Fruit fly (Drosophila melanogaster): ENCODE data around the gene CG31954.

Gene CG31954

dm6 chr2L:3507209-3508164, 2.4 kb downstream of the CG31954 start, which contains the start of gene tim (continued):
- TF ChIP-seq CG9932 (GFP tag; IDR thresholded peaks at IDR 0.05): peak; percentile 7; the same call in 1 of the 2 replicates
- TF ChIP-seq tin (GFP tag; optimal IDR thresholded peaks at IDR 0.05): peak; percentile 5
- TF ChIP-seq Fer1 (GFP tag; optimal IDR thresholded peaks at IDR 0.05): no peak
- no peak for TF ChIP-seq CG2889 (GFP tag; IDR thresholded peaks at IDR 0.05)
- no peak for TF ChIP-seq maf-S (GFP tag; optimal IDR thresholded peaks at IDR 0.05)
- TF ChIP-seq CG1832 (GFP tag; optimal IDR thresholded peaks at IDR 0.05): peak; percentile 59
- no peak for TF ChIP-seq Bteb2 (GFP tag; optimal IDR thresholded peaks at IDR 0.05)
- TF ChIP-seq lbe (GFP tag; optimal IDR thresholded peaks at IDR 0.05): no peak
- TF ChIP-seq tll (GFP tag; optimal IDR thresholded peaks at IDR 0.05): no peak
- TF ChIP-seq gsb-n (tag; optimal IDR thresholded peaks at IDR 0.05): peak; percentile 15
- peak; percentile 43; the same call in 1 of the 2 replicates for TF ChIP-seq lmd (GFP tag; IDR thresholded peaks at IDR 0.05)
- no peak for TF ChIP-seq trem (tag; optimal IDR thresholded peaks at IDR 0.05)
- no peak for TF ChIP-seq ems (GFP tag; optimal IDR thresholded peaks at IDR 0.05)
- no peak for TF ChIP-seq lilli (GFP tag; optimal IDR thresholded peaks at IDR 0.05)
- TF ChIP-seq CG10431 (GFP tag; optimal IDR thresholded peaks at IDR 0.05): no peak
- peak; percentile 36 for TF ChIP-seq CG10267 (tag; optimal IDR thresholded peaks at IDR 0.05)
- TF ChIP-seq cwo (GFP tag; optimal IDR thresholded peaks at IDR 0.05): peak; percentile 99
- TF ChIP-seq Optix (GFP tag; IDR thresholded peaks at IDR 0.05): no peak
- no peak for TF ChIP-seq Sox100B (GFP tag; optimal IDR thresholded peaks at IDR 0.05)
- TF ChIP-seq Gug (GFP tag; IDR thresholded peaks at IDR 0.05): no peak
- TF ChIP-seq Hmx (GFP tag; optimal IDR thresholded peaks at IDR 0.05): no peak
- TF ChIP-seq CG18619 (GFP tag; optimal IDR thresholded peaks at IDR 0.05): peak; percentile 41
- no peak for TF ChIP-seq fd102C (GFP tag; optimal IDR thresholded peaks at IDR 0.05)
- TF ChIP-seq CG8944 (GFP tag; optimal IDR thresholded peaks at IDR 0.05): no peak
- no peak for TF ChIP-seq Ets97D (GFP tag; optimal IDR thresholded peaks at IDR 0.05)
- no peak for TF ChIP-seq psq (GFP tag; optimal IDR thresholded peaks at IDR 0.05)
- TF ChIP-seq Sry-δ (GFP tag; optimal IDR thresholded peaks at IDR 0.05): no peak
- TF ChIP-seq salm (tag; optimal IDR thresholded peaks at IDR 0.05): peak; percentile 1
- no peak for TF ChIP-seq Trl (optimal IDR thresholded peaks at IDR 0.05)
- no peak for TF ChIP-seq Trl (GFP tag; optimal IDR thresholded peaks at IDR 0.05)
- peak; percentile 5 for TF ChIP-seq CG2875 (GFP tag; optimal IDR thresholded peaks at IDR 0.05)
- no peak for TF ChIP-seq NfI (GFP tag; optimal IDR thresholded peaks at IDR 0.05)
- no peak for TF ChIP-seq CG10565 (GFP tag; optimal IDR thresholded peaks at IDR 0.05)
- no peak for TF ChIP-seq sug (tag; optimal IDR thresholded peaks at IDR 0.05)
- no peak for TF ChIP-seq CG30431 (GFP tag; optimal IDR thresholded peaks at IDR 0.05)
- TF ChIP-seq Atf-2 (GFP tag; optimal IDR thresholded peaks at IDR 0.05): no peak
- 0 out of 2 replicates have a peak, but pooled peaks have one; percentile 32 for TF ChIP-seq crol (GFP tag; IDR thresholded peaks at IDR 0.05)
- peak; percentile 28; the same call in 1 of the 2 replicates for TF ChIP-seq Bgb (GFP tag; IDR thresholded peaks at IDR 0.05; ENCODE audit: partially characterized antibody)
- no peak for TF ChIP-seq CG1647 (GFP tag; optimal IDR thresholded peaks at IDR 0.05)
- TF ChIP-seq Nf-YA (GFP tag; IDR thresholded peaks at IDR 0.05): 0 out of 2 replicates have a peak, but pooled peaks have one; percentile 15
- TF ChIP-seq pita (GFP tag; optimal IDR thresholded peaks at IDR 0.05): no peak
- TF ChIP-seq ind (GFP tag; optimal IDR thresholded peaks at IDR 0.05): peak; percentile 28
- TF ChIP-seq oc (tag; optimal IDR thresholded peaks at IDR 0.05): no peak
- TF ChIP-seq Dp (GFP tag; optimal IDR thresholded peaks at IDR 0.05): no peak
- no peak for TF ChIP-seq CG6654 (GFP tag; optimal IDR thresholded peaks at IDR 0.05)
- peak; percentile 9 for TF ChIP-seq az2 (GFP tag; optimal IDR thresholded peaks at IDR 0.05)
- TF ChIP-seq slou (GFP tag; optimal IDR thresholded peaks at IDR 0.05): no peak
- peak; percentile 42 for TF ChIP-seq bcd (GFP tag; optimal IDR thresholded peaks at IDR 0.05)
- no peak for TF ChIP-seq TFAM (GFP tag; optimal IDR thresholded peaks at IDR 0.05)
